Worm (Caenorhabditis elegans) whole organism, L3 larva: Measurements from ENCODE around the gene F53A2.11.
A peak's percentile ranks its signal among the peaks of the same experiment; 100 is the strongest.

Source experiments
- R02D3.7 ChIP-seq: fragments of 150-350 bp; optimal IDR thresholded peaks from 2 replicates; lab custom pipeline; 2014; ENCODE audit warnings: missing biosample characterization, missing genetic modification characterization
- ZK546.5 ChIP-seq: sonication (generic microtip); optimal IDR thresholded peaks from 2 replicates; lab custom pipeline; 2017; ENCODE audit warnings: missing biosample characterization, missing genetic modification characterization
- aly-2 ChIP-seq: fragments of 150-350 bp; optimal IDR thresholded peaks from 2 replicates; lab custom pipeline; 2014; ENCODE audit warnings: missing biosample characterization, missing genetic modification characterization
- ama-1 ChIP-seq: fragments of 150-350 bp; optimal IDR thresholded peaks from 2 replicates; lab custom pipeline; 2018
- ceh-28 ChIP-seq: fragments of 150-350 bp; optimal IDR thresholded peaks from 2 replicates; lab custom pipeline; 2014; ENCODE audit warnings: missing biosample characterization, missing genetic modification reagents, missing genetic modification characterization
- ceh-82 ChIP-seq: fragments of 150-350 bp; optimal IDR thresholded peaks from 2 replicates; lab custom pipeline; 2014; ENCODE audit warnings: missing biosample characterization, missing genetic modification characterization
- egl-5 ChIP-seq: fragments of 150-350 bp; optimal IDR thresholded peaks from 2 replicates; lab custom pipeline; 2017; ENCODE audit warnings: missing biosample characterization, missing genetic modification reagents, missing genetic modification characterization, inconsistent platforms
- elt-2 ChIP-seq: sonication (generic microtip); optimal IDR thresholded peaks from 2 replicates; lab custom pipeline; 2016; ENCODE audit warnings: missing genetic modification reagents, mild to moderate bottlenecking, missing genetic modification characterization, missing compliant biosample characterization
- eor-1 ChIP-seq, 2 experiments: fragments of 150-350 bp; optimal IDR thresholded peaks; 2 replicates each; lab custom pipeline; 2014 to 2018; ENCODE audit warnings: missing biosample characterization in 2 of 2, missing genetic modification characterization in 2 of 2
- fkh-10 ChIP-seq: sonication (generic microtip); optimal IDR thresholded peaks from 2 replicates; lab custom pipeline; 2017; ENCODE audit warnings: missing biosample characterization, missing genetic modification reagents, missing genetic modification characterization
- fkh-2 ChIP-seq: fragments of 150-350 bp; optimal IDR thresholded peaks from 2 replicates; lab custom pipeline; 2014; ENCODE audit warnings: missing biosample characterization, missing genetic modification reagents, missing genetic modification characterization
- lin-15B ChIP-seq: fragments of 150-350 bp; optimal IDR thresholded peaks from 2 replicates; lab custom pipeline; 2014; ENCODE audit warnings: missing biosample characterization, missing genetic modification characterization
- lin-39 ChIP-seq: fragments of 150-350 bp; optimal IDR thresholded peaks from 2 replicates; lab custom pipeline; 2018; ENCODE audit warnings: missing biosample characterization, missing genetic modification reagents, missing genetic modification characterization
- lsy-12 ChIP-seq: sonication (generic microtip); optimal IDR thresholded peaks from 2 replicates; lab custom pipeline; 2016; ENCODE audit warnings: mild to moderate bottlenecking, missing genetic modification characterization, missing compliant biosample characterization
- mdl-1 ChIP-seq: fragments of 150-350 bp; optimal IDR thresholded peaks from 2 replicates; lab custom pipeline; 2014; ENCODE audit warnings: missing biosample characterization, missing genetic modification characterization
- mml-1 ChIP-seq: fragments of 150-350 bp; sonication (generic microtip); optimal IDR thresholded peaks from 3 replicates; lab custom pipeline; 2014; ENCODE audit warnings: missing biosample characterization, missing genetic modification characterization
- nfya-1 ChIP-seq: sonication (generic microtip); optimal IDR thresholded peaks from 2 replicates; lab custom pipeline; 2017; ENCODE audit warnings: missing genetic modification characterization, mild to moderate bottlenecking, missing compliant biosample characterization, antibody characterized with exemption, moderate library complexity; ENCODE audit not compliant: insufficient read depth
- nhr-23 ChIP-seq: fragments of 150-350 bp; optimal IDR thresholded peaks from 2 replicates; lab custom pipeline; 2014; ENCODE audit warnings: missing biosample characterization, missing genetic modification reagents, missing genetic modification characterization
- nhr-237 ChIP-seq: fragments of 150-350 bp; optimal IDR thresholded peaks from 2 replicates; lab custom pipeline; 2014; ENCODE audit warnings: missing biosample characterization, missing genetic modification characterization
- nhr-25 ChIP-seq: sonication (generic microtip); optimal IDR thresholded peaks from 2 replicates; lab custom pipeline; 2017; ENCODE audit warnings: missing biosample characterization, missing genetic modification characterization
- nhr-28 ChIP-seq: fragments of 150-350 bp; optimal IDR thresholded peaks from 2 replicates; lab custom pipeline; 2014; ENCODE audit warnings: missing biosample characterization, missing genetic modification characterization
- nhr-43 ChIP-seq: sonication (generic microtip); optimal IDR thresholded peaks from 2 replicates; lab custom pipeline; 2016; ENCODE audit warnings: mild to moderate bottlenecking, missing genetic modification characterization, missing compliant biosample characterization; ENCODE audit not compliant: poor library complexity, severe bottlenecking
- pha-4 ChIP-seq: fragments of 150-350 bp; optimal IDR thresholded peaks from 2 replicates; lab custom pipeline; 2014; ENCODE audit warnings: missing biosample characterization, missing genetic modification reagents, missing genetic modification characterization
- pqm-1 ChIP-seq: fragments of 150-350 bp; optimal IDR thresholded peaks from 2 replicates; lab custom pipeline; 2017; ENCODE audit warnings: missing biosample characterization, missing genetic modification characterization, inconsistent platforms
- sea-2 ChIP-seq: fragments of 150-350 bp; sonication (generic microtip); optimal IDR thresholded peaks from 4 replicates; lab custom pipeline; 2014; ENCODE audit warnings: missing biosample characterization, missing genetic modification reagents, missing genetic modification characterization
- snpc-4 ChIP-seq: fragments of 150-350 bp; optimal IDR thresholded peaks from 2 replicates; lab custom pipeline; 2014; ENCODE audit warnings: missing biosample characterization, missing genetic modification characterization
- tbx-2 ChIP-seq: sonication (generic microtip); optimal IDR thresholded peaks from 2 replicates; lab custom pipeline; 2016; ENCODE audit warnings: mild to moderate bottlenecking, missing genetic modification characterization, missing compliant biosample characterization
- unc-39 ChIP-seq: sonication (generic microtip); optimal IDR thresholded peaks from 4 replicates; lab custom pipeline; 2017; ENCODE audit warnings: missing biosample characterization, missing genetic modification characterization
- unc-62 ChIP-seq: fragments of 150-350 bp; sonication (generic microtip); optimal IDR thresholded peaks from 4 replicates; lab custom pipeline; 2014; ENCODE audit warnings: missing biosample characterization, missing genetic modification reagents, missing genetic modification characterization
- zag-1 ChIP-seq: fragments of 150-350 bp; optimal IDR thresholded peaks from 2 replicates; lab custom pipeline; 2014; ENCODE audit warnings: missing biosample characterization, missing genetic modification characterization
- ztf-11 ChIP-seq: fragments of 150-350 bp; optimal IDR thresholded peaks from 2 replicates; lab custom pipeline; 2014; ENCODE audit warnings: missing biosample characterization, missing genetic modification characterization

Gene F53A2.11

DNA sequence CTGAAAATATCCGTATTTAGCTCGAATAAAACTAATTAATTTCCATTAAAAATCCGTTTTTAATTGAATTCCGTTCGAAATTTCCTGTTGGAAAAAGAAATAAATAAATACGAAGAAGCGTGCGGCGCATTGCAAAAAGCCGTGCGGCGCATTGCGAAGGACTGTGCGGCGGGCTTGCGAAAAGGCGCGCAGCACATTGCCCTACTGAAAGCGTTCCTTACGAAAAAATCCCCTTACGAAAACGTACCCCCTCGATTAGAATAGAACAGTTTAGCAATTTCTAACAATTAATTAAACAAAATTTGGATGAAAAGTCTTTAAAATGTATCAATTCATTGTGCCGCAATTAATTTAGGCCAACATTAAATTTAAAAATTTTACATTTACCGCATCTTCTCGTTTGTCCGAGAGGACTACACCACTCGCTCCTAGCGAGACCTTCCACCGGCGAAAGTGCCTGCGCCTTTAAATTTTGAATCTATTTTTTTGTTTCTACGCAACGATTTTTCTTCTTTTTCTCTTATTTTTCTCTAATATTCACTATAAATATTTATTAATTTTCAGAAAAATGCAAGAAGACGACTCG, 26.1 kb downstream of the F53A2.11 start, which contains the start of gene npp-18:
TSS of gene npp-18 (plus strand) at position 565 of the 586 bp plus-strand sequence.
- TF ChIP-seq pha-4 (peak; percentile 68), lin-15B (tag; lab: Kevin White, UChicago) (peak; percentile 89), snpc-4 (peak; percentile 16), elt-2 (tag; lab: Kevin White, UChicago) (peak; percentile 19), nhr-23 (tag; lab: Kevin White, UChicago) (peak; percentile 59)

- TF ChIP-seq ceh-28 (tag; lab: Kevin White, UChicago) = peak; percentile 10
- TF ChIP-seq lin-39 (tag; lab: Kevin White, UChicago) = peak; percentile 5
- peak; percentile 11 for TF ChIP-seq elt-2 (tag; lab: Kevin White, UChicago)
Measured at ce11 chrIII:13292971-13293514, 29.4 kb downstream of the F53A2.11 start, which contains the start of gene set-25. TSS of gene set-25 (minus strand) at chrIII:13293090.

- TF ChIP-seq lin-15B (tag; lab: Kevin White, UChicago) (no peak), elt-2 (tag; lab: Kevin White, UChicago) (no peak)
Measured at ce11 chrIII:13285421-13285820, 37.1 kb downstream of the F53A2.11 start, which contains the start of gene F56A8.8. TSS of gene F56A8.8 (plus strand) at chrIII:13285721.

DNA sequence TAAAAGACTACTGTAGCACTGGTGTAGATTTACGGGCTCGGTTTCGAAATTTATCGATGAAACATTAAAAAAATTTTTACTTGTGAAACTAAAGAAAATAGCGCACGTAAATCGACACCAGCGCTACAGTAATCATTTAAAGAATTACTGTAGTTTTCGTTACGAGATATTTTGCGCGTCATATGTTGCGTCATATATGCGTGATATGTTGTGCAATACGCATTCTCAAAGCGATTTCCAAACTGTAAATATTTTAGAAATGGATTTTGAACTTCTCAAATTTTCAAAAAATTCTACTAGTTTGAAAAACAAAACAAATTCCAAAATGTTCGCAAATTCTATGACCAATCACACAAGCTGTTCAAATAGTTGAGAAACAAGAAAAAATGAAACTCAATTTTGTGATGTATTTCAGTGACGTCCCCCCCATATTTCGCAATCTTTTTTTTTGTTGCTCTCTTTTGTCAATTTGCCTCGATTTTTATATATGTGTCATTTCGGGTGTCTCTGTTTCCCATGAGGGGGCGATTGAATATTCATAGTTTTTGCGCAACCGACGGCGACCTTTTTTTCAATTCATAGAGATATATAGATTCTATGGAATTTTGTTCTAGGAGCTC, 44.5 kb downstream of the F53A2.11 start:
- TF ChIP-seq nhr-23 (tag; lab: Kevin White, UChicago) (no peak), aly-2 (tag; lab: Kevin White, UChicago) (no peak), ceh-28 (tag; lab: Kevin White, UChicago) (no peak), fkh-10 (peak; percentile 9), pqm-1 (tag; lab: Kevin White, UChicago) (no peak), mml-1 (tag; lab: Kevin White, UChicago) (no peak), ceh-82 (tag; lab: Kevin White, UChicago) (no peak), tbx-2 (no peak), elt-2 (tag; lab: Kevin White, UChicago) (no peak), nfya-1 (peak; percentile 39), eor-1 (tag; optimal IDR thresholded peaks at IDR 0.05; lab: Kevin White, UChicago) (no peak)

DNA sequence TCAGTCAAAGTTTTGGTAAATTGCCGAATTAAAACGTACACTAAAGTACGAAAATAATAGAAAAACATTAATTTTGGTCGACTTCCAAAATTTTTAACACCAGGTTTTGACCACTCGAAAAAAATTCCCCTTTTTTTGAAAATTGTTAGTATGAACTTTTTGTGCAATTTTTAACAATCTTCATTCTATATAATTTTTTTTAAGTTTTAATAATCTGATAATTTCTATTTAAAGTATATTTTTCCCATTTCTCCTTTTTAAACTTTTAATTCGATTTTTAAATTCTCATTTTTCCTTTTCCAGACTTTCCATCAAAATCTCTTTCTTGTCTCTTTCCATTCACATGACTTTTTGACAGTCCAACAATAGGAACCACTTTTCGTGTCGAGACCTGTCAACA, 45.5 kb downstream of the F53A2.11 start, which contains the start of gene unc-64:
TSS of gene unc-64 (plus strand) at position 301 of the 400 bp plus-strand sequence.
- TF ChIP-seq nhr-28 (tag; lab: Kevin White, UChicago) (no peak), nhr-23 (tag; lab: Kevin White, UChicago) (no peak), unc-39 (tag; lab: Kevin White, UChicago) (no peak), unc-62 (GFP tag; lab: Kevin White, UChicago) (no peak), nhr-237 (tag; lab: Kevin White, UChicago) (no peak), sea-2 (GFP tag; lab: Kevin White, UChicago) (no peak), lsy-12 (no peak), ztf-11 (tag; lab: Kevin White, UChicago) (no peak), egl-5 (no peak), R02D3.7 (tag; lab: Kevin White, UChicago) (no peak), ama-1 (no peak), nhr-25 (tag; lab: Kevin White, UChicago) (no peak), ZK546.5 (no peak), nhr-43 (tag; lab: Kevin White, UChicago) (no peak), pha-4 (no peak), zag-1 (no peak), snpc-4 (no peak), ceh-82 (tag; lab: Kevin White, UChicago) (no peak), fkh-2 (tag; lab: Kevin White, UChicago) (no peak), mdl-1 (tag; lab: Kevin White, UChicago) (no peak)
